Worm (Caenorhabditis elegans) whole organism, midembryonic: ENCODE data around the gene F07B10.7.

Experiments used
- T22C8.4 ChIP-seq: fragments of 200-800 bp; sonication (Bioruptor generic); IDR thresholded peaks from 2 replicates; pipeline ENCODE4 v1.3.6; 2022; ENCODE audit warnings: missing genetic modification characterization, missing compliant biosample characterization
- cog-1 ChIP-seq: sonication (generic microtip); optimal IDR thresholded peaks from 2 replicates; lab custom pipeline; 2016; ENCODE audit warnings: missing genetic modification characterization, missing compliant biosample characterization
- flt-1 ChIP-seq: fragments of 200-800 bp; sonication (Bioruptor generic); IDR thresholded peaks from 2 replicates; pipeline ENCODE4 v1.3.6; 2022; ENCODE audit warnings: missing genetic modification characterization, missing compliant biosample characterization
- tab-1 ChIP-seq: fragments of 200-800 bp; sonication (Bioruptor generic); IDR thresholded peaks from 2 replicates; pipeline ENCODE4 v1.3.6; 2022; ENCODE audit warnings: missing genetic modification characterization, missing compliant biosample characterization
- ztf-23 ChIP-seq: fragments of 200-800 bp; sonication (Bioruptor generic); IDR thresholded peaks from 2 replicates; pipeline ENCODE4 v1.3.6; 2022; ENCODE audit warnings: missing genetic modification reagents, missing genetic modification characterization, missing compliant biosample characterization

- TF ChIP-seq ztf-23 (no peak), cog-1 (tag; lab: Kevin White, UChicago) (no peak), T22C8.4 (GFP tag; lab: Robert Waterston, UW) (no peak), tab-1 (no peak), flt-1 (GFP tag; lab: Robert Waterston, UW) (no peak)
Measured at ce11 chrV:11254980-11255379, 5.5 kb downstream of the F07B10.7 start, which contains the start of gene srsx-31.
